Worm (Caenorhabditis elegans) whole organism, young adult: Measurements from ENCODE around the gene nhr-201.

ENCODE experiments used
- B0019.2 ChIP-seq: fragments of 200-800 bp; sonication (Bioruptor generic); conservative IDR thresholded peaks from 2 replicates; pipeline ENCODE4 v1.3.6; 2022; ENCODE audit warnings: missing genetic modification reagents, missing genetic modification characterization, missing compliant biosample characterization
- B0336.3 ChIP-seq: fragments of 200-800 bp; sonication (Bioruptor generic); IDR thresholded peaks from 2 replicates; pipeline ENCODE4 v1.3.6; 2022; ENCODE audit warnings: missing genetic modification characterization, missing compliant biosample characterization
- C06A6.2 ChIP-seq: fragments of 200-800 bp; sonication (Bioruptor generic); conservative IDR thresholded peaks from 2 replicates; pipeline ENCODE4 v1.3.6; 2022; ENCODE audit warnings: missing genetic modification characterization, missing compliant biosample characterization
- C17E4.6 ChIP-seq: fragments of 200-800 bp; sonication (Bioruptor generic); IDR thresholded peaks from 2 replicates; pipeline ENCODE4 v1.3.6; 2022; ENCODE audit warnings: missing genetic modification reagents, missing genetic modification characterization, missing compliant biosample characterization
- F22D6.2 ChIP-seq: sonication (generic microtip); optimal IDR thresholded peaks from 2 replicates; lab custom pipeline; 2016; ENCODE audit warnings: mild to moderate bottlenecking, missing genetic modification characterization, missing compliant biosample characterization
- F23B12.7 ChIP-seq: sonication (generic microtip); optimal IDR thresholded peaks from 2 replicates; lab custom pipeline; 2017; ENCODE audit warnings: missing genetic modification characterization, mild to moderate bottlenecking, missing compliant biosample characterization, antibody characterized with exemption, moderate library complexity; ENCODE audit not compliant: insufficient read depth
- K11D2.4 ChIP-seq: fragments of 200-800 bp; sonication (Bioruptor generic); IDR thresholded peaks from 2 replicates; pipeline ENCODE4 v1.3.6; 2022; ENCODE audit warnings: missing genetic modification reagents, missing genetic modification characterization, missing compliant biosample characterization
- aptf-2 ChIP-seq: fragments of 200-800 bp; sonication (Bioruptor generic); conservative IDR thresholded peaks from 2 replicates; pipeline ENCODE4 v1.3.6; 2022; ENCODE audit warnings: missing genetic modification reagents, missing genetic modification characterization, missing compliant biosample characterization
- aptf-3 ChIP-seq: fragments of 200-800 bp; sonication (Bioruptor generic); IDR thresholded peaks from 2 replicates; pipeline ENCODE4 v1.3.6; 2022; ENCODE audit warnings: missing genetic modification characterization, missing compliant biosample characterization
- attf-3 ChIP-seq: fragments of 200-800 bp; sonication (Bioruptor generic); conservative IDR thresholded peaks from 2 replicates; pipeline ENCODE4 v1.3.6; 2022; ENCODE audit warnings: missing genetic modification reagents, missing genetic modification characterization, missing compliant biosample characterization
- attf-5 ChIP-seq: fragments of 200-800 bp; sonication (Bioruptor generic); optimal IDR thresholded peaks from 2 replicates; lab custom pipeline; 2018; ENCODE audit warnings: mild to moderate bottlenecking, missing genetic modification characterization, missing compliant biosample characterization
- attf-6 ChIP-seq: fragments of 200-800 bp; sonication (Bioruptor generic); IDR thresholded peaks from 2 replicates; pipeline ENCODE4 v1.3.6; 2022; ENCODE audit warnings: missing genetic modification reagents, missing genetic modification characterization, missing compliant biosample characterization
- cebp-2 ChIP-seq: fragments of 200-800 bp; sonication (Bioruptor generic); IDR thresholded peaks from 2 replicates; pipeline ENCODE4 v1.3.6; 2022; ENCODE audit warnings: missing genetic modification characterization, missing compliant biosample characterization
- ceh-91 ChIP-seq: fragments of 200-800 bp; sonication (Bioruptor generic); IDR thresholded peaks from 2 replicates; pipeline ENCODE4 v1.3.6; 2022; ENCODE audit warnings: missing genetic modification reagents, missing genetic modification characterization, missing compliant biosample characterization
- chd-7 ChIP-seq: sonication (generic microtip); optimal IDR thresholded peaks from 2 replicates; lab custom pipeline; 2016; ENCODE audit warnings: mild to moderate bottlenecking, missing genetic modification characterization, moderate library complexity, missing compliant biosample characterization
- dpff-1 ChIP-seq: sonication (generic microtip); optimal IDR thresholded peaks from 2 replicates; lab custom pipeline; 2017; ENCODE audit warnings: mild to moderate bottlenecking, missing genetic modification characterization, missing compliant biosample characterization
- egl-18 ChIP-seq: fragments of 200-800 bp; sonication (Bioruptor generic); IDR thresholded peaks from 2 replicates; pipeline ENCODE4 v1.3.6; 2022; ENCODE audit warnings: missing genetic modification reagents, missing genetic modification characterization, missing compliant biosample characterization
- egrh-3 ChIP-seq: fragments of 200-800 bp; sonication (Bioruptor generic); IDR thresholded peaks from 2 replicates; pipeline ENCODE4 v1.3.6; 2022; ENCODE audit warnings: missing genetic modification reagents, missing genetic modification characterization, missing compliant biosample characterization
- ets-4 ChIP-seq: fragments of 200-800 bp; sonication (Bioruptor generic); optimal IDR thresholded peaks from 2 replicates; lab custom pipeline; 2018; ENCODE audit warnings: mild to moderate bottlenecking, missing genetic modification characterization, missing compliant biosample characterization
- fkh-3 ChIP-seq: sonication (generic microtip); optimal IDR thresholded peaks from 2 replicates; lab custom pipeline; 2016; ENCODE audit warnings: mild to moderate bottlenecking, missing genetic modification characterization, missing compliant biosample characterization
- hlh-12 ChIP-seq: sonication (generic microtip); optimal IDR thresholded peaks from 2 replicates; lab custom pipeline; 2016; ENCODE audit warnings: missing genetic modification characterization, missing compliant biosample characterization
- lin-40 ChIP-seq: sonication (generic microtip); optimal IDR thresholded peaks from 2 replicates; lab custom pipeline; 2016; ENCODE audit warnings: missing genetic modification characterization, mild to moderate bottlenecking, missing compliant biosample characterization, missing genotype, missing genetic modification reagents
- lir-1 ChIP-seq: fragments of 200-800 bp; sonication (Bioruptor generic); conservative IDR thresholded peaks from 2 replicates; pipeline ENCODE4 v1.3.6; 2022; ENCODE audit warnings: missing genetic modification reagents, missing genetic modification characterization, missing compliant biosample characterization
- lsy-27 ChIP-seq: sonication (generic microtip); optimal IDR thresholded peaks from 2 replicates; lab custom pipeline; 2017; ENCODE audit warnings: missing genetic modification characterization, mild to moderate bottlenecking, missing compliant biosample characterization, antibody characterized with exemption, missing genotype, borderline replicate concordance; ENCODE audit not compliant: insufficient read depth
- madf-3 ChIP-seq: fragments of 200-800 bp; sonication (Bioruptor generic); IDR thresholded peaks from 2 replicates; pipeline ENCODE4 v1.3.6; 2022; ENCODE audit warnings: missing genetic modification reagents, missing genetic modification characterization, missing compliant biosample characterization
- nfyb-1 ChIP-seq: fragments of 200-800 bp; sonication (Bioruptor generic); IDR thresholded peaks from 2 replicates; pipeline ENCODE4 v1.3.6; 2022; ENCODE audit warnings: missing genetic modification reagents, missing genetic modification characterization, missing compliant biosample characterization
- nhr-27 ChIP-seq: fragments of 200-800 bp; sonication (Bioruptor generic); optimal IDR thresholded peaks from 2 replicates; lab custom pipeline; 2018; ENCODE audit warnings: mild to moderate bottlenecking, missing genetic modification characterization, moderate library complexity, missing compliant biosample characterization
- pbrm-1 ChIP-seq: fragments of 200-800 bp; sonication (Bioruptor generic); IDR thresholded peaks from 2 replicates; pipeline ENCODE4 v1.3.6; 2022; ENCODE audit warnings: missing genetic modification reagents, missing genetic modification characterization, missing compliant biosample characterization
- pha-4 ChIP-seq: fragments of 150-350 bp; sonication (generic microtip); optimal IDR thresholded peaks from 2 replicates; lab custom pipeline; 2014; ENCODE audit warnings: missing biosample characterization, missing genetic modification reagents, missing genetic modification characterization
- rcor-1 ChIP-seq: fragments of 200-800 bp; sonication (Bioruptor generic); IDR thresholded peaks from 2 replicates; pipeline ENCODE4 v1.3.6; 2022; ENCODE audit warnings: missing genetic modification reagents, missing genetic modification characterization, missing compliant biosample characterization
- rec-8 ChIP-seq, 2 experiments: sonication (generic microtip); optimal IDR thresholded peaks; 2 replicates each; lab custom pipeline; 2016; ENCODE audit warnings: mild to moderate bottlenecking in 2 of 2, missing genetic modification characterization in 2 of 2, missing genetic modification reagents in 2 of 2, missing genotype in 2 of 2, missing biosample characterization in 1 of 2, missing compliant biosample characterization in 1 of 2, moderate library complexity in 1 of 2
- repo-1 ChIP-seq: sonication (generic microtip); optimal IDR thresholded peaks from 2 replicates; lab custom pipeline; 2017; ENCODE audit warnings: mild to moderate bottlenecking, missing genetic modification characterization, missing compliant biosample characterization
- snpc-1.3 ChIP-seq: sonication (generic microtip); optimal IDR thresholded peaks from 2 replicates; lab custom pipeline; 2017; ENCODE audit warnings: missing genetic modification characterization, mild to moderate bottlenecking, missing compliant biosample characterization, antibody characterized with exemption, moderate library complexity, missing genotype, missing genetic modification reagents; ENCODE audit not compliant: insufficient read depth
- somi-1 ChIP-seq: fragments of 200-800 bp; sonication (Bioruptor generic); optimal IDR thresholded peaks from 2 replicates; lab custom pipeline; 2018; ENCODE audit warnings: mild to moderate bottlenecking, missing genetic modification characterization, missing compliant biosample characterization
- zfh-2 ChIP-seq: fragments of 200-800 bp; sonication (Bioruptor generic); conservative IDR thresholded peaks from 2 replicates; pipeline ENCODE4 v1.3.6; 2022; ENCODE audit warnings: missing genetic modification reagents, missing genetic modification characterization, missing compliant biosample characterization
- ztf-3 ChIP-seq: fragments of 200-800 bp; sonication (Bioruptor generic); optimal IDR thresholded peaks from 2 replicates; lab custom pipeline; 2018; ENCODE audit warnings: mild to moderate bottlenecking, missing genetic modification characterization, missing compliant biosample characterization

The nhr-201 gene

ce11 chrV:502803-503273 lies 38.2 kb downstream of the nhr-201 start, which contains the start of gene T01G6.10:
TSS of gene T01G6.10 (minus strand) at chrV:503223.
- TF ChIP-seq attf-6 (GFP tag; lab: Robert Waterston, UW) (no peak), chd-7 (no peak), lir-1 (GFP tag; lab: Robert Waterston, UW) (no peak), K11D2.4 (GFP tag; lab: Robert Waterston, UW) (no peak), nfyb-1 (GFP tag; lab: Robert Waterston, UW) (no peak), F23B12.7 (tag; lab: Kevin White, UChicago) (no peak), hlh-12 (tag; lab: Kevin White, UChicago) (no peak), aptf-3 (GFP tag; lab: Robert Waterston, UW) (no peak), repo-1 (no peak)
- TF ChIP-seq, all 124 proteins: peak for 0

DNA sequence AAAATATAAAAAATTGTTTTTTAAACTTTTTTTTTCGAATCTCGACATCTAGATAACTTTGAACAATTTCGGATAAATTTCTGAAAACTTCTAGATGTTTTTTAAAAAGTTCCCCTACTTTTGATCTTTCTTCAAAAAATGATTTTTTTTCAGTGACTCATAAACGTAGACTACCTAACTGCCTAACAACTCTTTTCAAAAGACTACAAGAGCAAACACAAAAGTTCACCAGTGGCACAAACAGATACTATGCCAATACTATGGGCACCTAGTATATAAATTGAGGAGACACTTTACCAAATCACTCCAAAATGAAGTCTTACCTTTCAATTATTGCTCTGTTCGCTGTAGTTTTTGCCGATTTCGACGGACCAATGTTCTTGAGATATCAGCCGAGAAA lies 39.1 kb downstream of the nhr-201 start, which contains the start of gene srlf-35:
Gene srlf-35 (plus strand): TSS at position 301 of the 400 bp plus-strand sequence.
- no peak for TF ChIP-seq somi-1 (GFP tag; lab: Kevin White, UChicago)
- no peak for TF ChIP-seq pha-4 (tag; lab: Kevin White, UChicago)
- TF ChIP-seq nfyb-1 (GFP tag; lab: Robert Waterston, UW) = no peak
- TF ChIP-seq snpc-1.3 (tag; lab: Kevin White, UChicago) = no peak
- no peak for TF ChIP-seq nhr-27 (tag; lab: Kevin White, UChicago)
- TF ChIP-seq rcor-1 (GFP tag; lab: Robert Waterston, UW) = no peak
- TF ChIP-seq rec-8 (tag; optimal IDR thresholded peaks at IDR 0.05; lab: Kevin White, UChicago) = no peak
- TF ChIP-seq pbrm-1 (GFP tag; lab: Robert Waterston, UW) = no peak
- no peak for TF ChIP-seq B0019.2 (GFP tag; lab: Robert Waterston, UW)
- no peak for TF ChIP-seq lsy-27 (tag; lab: Kevin White, UChicago)
- TF ChIP-seq C06A6.2 = no peak
- no peak for TF ChIP-seq F22D6.2 (tag; lab: Kevin White, UChicago)
- no peak for TF ChIP-seq ztf-3
- no peak for TF ChIP-seq fkh-3
- no peak for TF ChIP-seq egrh-3
- no peak for TF ChIP-seq madf-3 (GFP tag; lab: Robert Waterston, UW)

ce11 chrV:505191-505590 lies 40.6 kb downstream of the nhr-201 start, which contains the start of gene srlf-19:
TSS of gene srlf-19 (plus strand) at chrV:505491.
- no peak for TF ChIP-seq attf-3 (GFP tag; lab: Robert Waterston, UW)
- TF ChIP-seq zfh-2 (GFP tag; lab: Robert Waterston, UW) = no peak
- no peak for TF ChIP-seq egl-18
- no peak for TF ChIP-seq attf-5 (GFP tag; lab: Kevin White, UChicago)
- no peak for TF ChIP-seq B0019.2 (GFP tag; lab: Robert Waterston, UW)
- TF ChIP-seq C17E4.6 (GFP tag; lab: Robert Waterston, UW) = no peak
- TF ChIP-seq B0336.3 = no peak
- TF ChIP-seq madf-3 (GFP tag; lab: Robert Waterston, UW) = no peak
- TF ChIP-seq ets-4 = no peak
- no peak for TF ChIP-seq ceh-91 (GFP tag; lab: Robert Waterston, UW)
- no peak for TF ChIP-seq cebp-2 (GFP tag; lab: Robert Waterston, UW)
- no peak for TF ChIP-seq egrh-3
- no peak for TF ChIP-seq aptf-2
- no peak for TF ChIP-seq attf-6 (GFP tag; lab: Robert Waterston, UW)
- TF ChIP-seq lin-40 (tag; lab: Kevin White, UChicago) = no peak
- TF ChIP-seq dpff-1 (tag; lab: Kevin White, UChicago) = no peak
- no peak for TF ChIP-seq rcor-1 (GFP tag; lab: Robert Waterston, UW)
- TF ChIP-seq, all 124 proteins: peak for 0
